Fruit fly (Drosophila melanogaster): ENCODE results near the gene Ir40a.

dm6 chr2L:22142696-22143176 lies 71.4 kb downstream of the Ir40a start:
- TF ChIP-seq usp (GFP tag; optimal IDR thresholded peaks at IDR 0.05) (no peak), psq (optimal IDR thresholded peaks at IDR 0.05) (no peak), EcR (GFP tag; optimal IDR thresholded peaks at IDR 0.05) (no peak)
